Worm (Caenorhabditis elegans): ENCODE measurements around the gene pmp-3.

Gene pmp-3

ce11 chrV:14625662-14626061 lies 20.9 kb upstream of the pmp-3 start:
- TF ChIP-seq nhr-90 (tag; optimal IDR thresholded peaks at IDR 0.05), result no peak
- no peak for TF ChIP-seq F33H1.4 (GFP tag; IDR thresholded peaks at IDR 0.05)
- no peak for TF ChIP-seq athp-1 (tag; optimal IDR thresholded peaks at IDR 0.05)
- TF ChIP-seq pha-4 (tag; optimal IDR thresholded peaks at IDR 0.05), result no peak
- no peak for TF ChIP-seq ceh-27 (GFP tag; optimal IDR thresholded peaks at IDR 0.05)
- TF ChIP-seq zfh-2 (GFP tag; conservative IDR thresholded peaks at IDR 0.05), result no peak
- TF ChIP-seq madf-8 (GFP tag; conservative IDR thresholded peaks at IDR 0.05), result no peak

- TF ChIP-seq him-1 (tag; optimal IDR thresholded peaks at IDR 0.05) (no peak), F23B12.7 (tag; optimal IDR thresholded peaks at IDR 0.05; ENCODE audit: insufficient read depth) (no peak), hmg-20 (GFP tag; IDR thresholded peaks at IDR 0.05) (no peak), F39B2.1 (GFP tag; IDR thresholded peaks at IDR 0.05) (no peak), unc-130 (GFP tag; optimal IDR thresholded peaks at IDR 0.05) (no peak), ztf-3 (GFP tag; optimal IDR thresholded peaks at IDR 0.05) (no peak), egrh-3 (GFP tag; IDR thresholded peaks at IDR 0.05) (no peak), egl-44 (GFP tag; IDR thresholded peaks at IDR 0.05) (no peak), lin-35 (GFP tag; optimal IDR thresholded peaks at IDR 0.05) (no peak), snpc-3.4 (tag; optimal IDR thresholded peaks at IDR 0.05) (no peak), egl-18 (GFP tag; IDR thresholded peaks at IDR 0.05) (no peak), ekl-4 (GFP tag; IDR thresholded peaks at IDR 0.05) (no peak), Y53F4B.3 (GFP tag; IDR thresholded peaks at IDR 0.05) (no peak)
These were observed 15.0 kb upstream of the pmp-3 start, which contains the start of gene F43D2.3 for ce11 chrV:14631588-14631987. Gene F43D2.3, plus strand, starts transcription at chrV:14631888.

ce11 chrV:14633319-14633718 lies 13.2 kb upstream of the pmp-3 start:
- TF ChIP-seq let-526 (GFP tag; IDR thresholded peaks at IDR 0.05), result no peak
- peak; percentile 11 for TF ChIP-seq lin-40 (tag; optimal IDR thresholded peaks at IDR 0.05)

ce11 chrV:14635119-14635518 lies 11.4 kb upstream of the pmp-3 start, which contains the start of gene F43D2.6:
Gene F43D2.6, minus strand, starts transcription at chrV:14635180.
- TF ChIP-seq F39B2.1 (GFP tag; IDR thresholded peaks at IDR 0.05) (no peak), cebp-1 (GFP tag; IDR thresholded peaks at IDR 0.05) (no peak), cebp-1 (tag; optimal IDR thresholded peaks at IDR 0.05) (peak; percentile 11), hmg-1.2 (GFP tag; IDR thresholded peaks at IDR 0.05) (peak; percentile 63)

- TF ChIP-seq madf-8 (GFP tag; conservative IDR thresholded peaks at IDR 0.05), result peak; percentile 81
- TF ChIP-seq F57C9.4 (tag; optimal IDR thresholded peaks at IDR 0.05), result no peak
- TF ChIP-seq hrde-1 (tag; optimal IDR thresholded peaks at IDR 0.05; ENCODE audit: borderline replicate concordance), result no peak
- peak; percentile 69 for TF ChIP-seq efl-1 (GFP tag; optimal IDR thresholded peaks at IDR 0.05)
- 0 out of 2 replicates have a peak, but pooled peaks have one; percentile 23 for TF ChIP-seq D2030.7 (GFP tag; IDR thresholded peaks at IDR 0.05)
- peak; percentile 50 for TF ChIP-seq lsl-1 (GFP tag; optimal IDR thresholded peaks at IDR 0.05)
- TF ChIP-seq dpl-1 (GFP tag; optimal IDR thresholded peaks at IDR 0.05), result peak; percentile 64
- peak; percentile 34; the same call in 1 of the 2 replicates for TF ChIP-seq F33H1.4 (GFP tag; IDR thresholded peaks at IDR 0.05)
- peak; percentile 19; the same call in 1 of the 2 replicates for TF ChIP-seq hmg-1.2 (GFP tag; IDR thresholded peaks at IDR 0.05)
- TF ChIP-seq C17E4.6 (GFP tag; IDR thresholded peaks at IDR 0.05), result no peak
- TF ChIP-seq ceh-91 (GFP tag; IDR thresholded peaks at IDR 0.05), result peak; percentile 63
- TF ChIP-seq mes-4 (tag; optimal IDR thresholded peaks at IDR 0.05), result no peak
- TF ChIP-seq lag-1 (GFP tag; IDR thresholded peaks at IDR 0.05), result no peak
- TF ChIP-seq repo-1 (tag; optimal IDR thresholded peaks at IDR 0.05), result no peak
- TF ChIP-seq snpc-1.1 (tag; optimal IDR thresholded peaks at IDR 0.05; ENCODE audit: insufficient read depth), result no peak
- peak; percentile 90 for TF ChIP-seq madf-6 (GFP tag; IDR thresholded peaks at IDR 0.05)
- no peak for TF ChIP-seq snpc-1.3 (tag; optimal IDR thresholded peaks at IDR 0.05; ENCODE audit: insufficient read depth)
- TF ChIP-seq B0035.1 (tag; optimal IDR thresholded peaks at IDR 0.05), result no peak
- TF ChIP-seq ceh-58 (GFP tag; IDR thresholded peaks at IDR 0.05), result no peak
- TF ChIP-seq xnd-1 (tag; optimal IDR thresholded peaks at IDR 0.05), result peak; percentile 51
These were observed 8.5 kb upstream of the pmp-3 start for ce11 chrV:14638075-14638474.

Data from whole organism, young adult.